Worm (Caenorhabditis elegans) whole organism, L4 larva: Measurements from ENCODE around the gene R11D1.3.

Experiments
- F26F4.8 ChIP-seq: fragments of 200-800 bp; sonication (Bioruptor generic); conservative IDR thresholded peaks from 2 replicates; pipeline ENCODE4 v1.3.6; 2022; ENCODE audit warnings: missing genetic modification characterization, missing compliant biosample characterization
- R02D3.7 ChIP-seq: fragments of 150-350 bp; sonication (generic microtip); optimal IDR thresholded peaks from 3 replicates; lab custom pipeline; 2014; ENCODE audit warnings: missing biosample characterization, missing genetic modification characterization
- T20F7.1 ChIP-seq: fragments of 200-800 bp; sonication (Bioruptor generic); optimal IDR thresholded peaks from 2 replicates; lab custom pipeline; 2018; ENCODE audit warnings: mild to moderate bottlenecking, missing genetic modification characterization, missing compliant biosample characterization
- Y48G9A.11 ChIP-seq: fragments of 200-800 bp; sonication (Bioruptor generic); IDR thresholded peaks from 2 replicates; pipeline ENCODE4 v1.3.6; 2022; ENCODE audit warnings: missing genetic modification reagents, missing genetic modification characterization, missing compliant biosample characterization
- Y75B8A.6 ChIP-seq: fragments of 200-800 bp; sonication (Bioruptor generic); IDR thresholded peaks from 2 replicates; pipeline ENCODE4 v1.3.6; 2022; ENCODE audit warnings: missing genetic modification reagents, missing genetic modification characterization, missing compliant biosample characterization
- aha-1 ChIP-seq: fragments of 150-350 bp; peaks from one replicate; lab custom pipeline; 2014; ENCODE audit warnings: missing biosample characterization, missing genetic modification characterization
- attf-4 ChIP-seq: sonication (generic microtip); optimal IDR thresholded peaks from 3 replicates; lab custom pipeline; 2017; ENCODE audit warnings: missing biosample characterization, missing genetic modification characterization
- ceh-20 ChIP-seq: fragments of 200-800 bp; sonication (Bioruptor generic); IDR thresholded peaks from 2 replicates; pipeline ENCODE4 v1.3.6; 2022; ENCODE audit warnings: missing genetic modification reagents, missing genetic modification characterization, missing compliant biosample characterization
- ceh-28 ChIP-seq: fragments of 150-350 bp; optimal IDR thresholded peaks from 2 replicates; lab custom pipeline; 2014; ENCODE audit warnings: missing biosample characterization, missing genetic modification reagents, missing genetic modification characterization
- ceh-62 ChIP-seq: sonication (generic microtip); optimal IDR thresholded peaks from 2 replicates; lab custom pipeline; 2017; ENCODE audit warnings: missing biosample characterization, missing genetic modification characterization
- ceh-82 ChIP-seq: sonication (generic microtip); optimal IDR thresholded peaks from 2 replicates; lab custom pipeline; 2017; ENCODE audit warnings: missing biosample characterization, missing genetic modification characterization
- ces-1 ChIP-seq: fragments of 150-350 bp; sonication (generic microtip); optimal IDR thresholded peaks from 4 replicates; lab custom pipeline; 2014; ENCODE audit warnings: missing biosample characterization, missing genetic modification reagents, missing genetic modification characterization
- daf-16 ChIP-seq, 3 experiments: sonication (generic microtip); optimal IDR thresholded peaks; 2 replicates each; lab custom pipeline; 2016 to 2017; ENCODE audit warnings: missing genetic modification characterization in 3 of 3, missing genetic modification reagents in 3 of 3, mild to moderate bottlenecking in 2 of 3, missing compliant biosample characterization in 2 of 3, missing biosample characterization in 1 of 3, moderate library complexity in 1 of 3
- daf-19 ChIP-seq: fragments of 200-800 bp; sonication (Bioruptor generic); conservative IDR thresholded peaks from 2 replicates; pipeline ENCODE4 v1.3.6; 2022; ENCODE audit warnings: missing genetic modification characterization, missing compliant biosample characterization
- daf-8 ChIP-seq: fragments of 200-800 bp; sonication (Bioruptor generic); IDR thresholded peaks from 2 replicates; pipeline ENCODE4 v1.3.6; 2022; ENCODE audit warnings: missing genetic modification characterization, missing compliant biosample characterization
- dve-1 ChIP-seq: sonication (generic microtip); optimal IDR thresholded peaks from 2 replicates; lab custom pipeline; 2017; ENCODE audit warnings: antibody characterized with exemption, mild to moderate bottlenecking, missing genetic modification characterization, missing compliant biosample characterization; ENCODE audit not compliant: insufficient read depth
- egl-27 ChIP-seq: sonication (generic microtip); optimal IDR thresholded peaks from 3 replicates; lab custom pipeline; 2017; ENCODE audit warnings: missing biosample characterization, missing genetic modification reagents, missing genetic modification characterization
- egl-43 ChIP-seq: fragments of 200-800 bp; sonication (Bioruptor generic); IDR thresholded peaks from 2 replicates; pipeline ENCODE4 v1.3.6; 2022; ENCODE audit warnings: missing genetic modification reagents, missing genetic modification characterization, missing compliant biosample characterization
- fkh-10 ChIP-seq: fragments of 150-350 bp; optimal IDR thresholded peaks from 2 replicates; lab custom pipeline; 2014; ENCODE audit warnings: missing biosample characterization, missing genetic modification reagents, missing genetic modification characterization
- fos-1 ChIP-seq: fragments of 150-350 bp; optimal IDR thresholded peaks from 2 replicates; lab custom pipeline; 2014; ENCODE audit warnings: missing biosample characterization, missing genetic modification characterization
- gei-8 ChIP-seq: fragments of 200-800 bp; sonication (Bioruptor generic); optimal IDR thresholded peaks from 2 replicates; lab custom pipeline; 2018; ENCODE audit warnings: mild to moderate bottlenecking, missing genetic modification characterization, missing compliant biosample characterization
- hif-1 ChIP-seq, 2 experiments: sonication (generic microtip); optimal IDR thresholded peaks; 2 replicates each; lab custom pipeline; 2016 to 2017; ENCODE audit warnings: missing compliant biosample characterization in 2 of 2, missing genetic modification characterization in 2 of 2, missing genetic modification reagents in 2 of 2, missing genotype in 2 of 2, mild to moderate bottlenecking in 1 of 2
- hlh-11 ChIP-seq: fragments of 200-800 bp; sonication (Bioruptor generic); optimal IDR thresholded peaks from 2 replicates; lab custom pipeline; 2018; ENCODE audit warnings: mild to moderate bottlenecking, missing genetic modification characterization, missing compliant biosample characterization
- hlh-30 ChIP-seq: sonication (generic microtip); optimal IDR thresholded peaks from 2 replicates; lab custom pipeline; 2017; ENCODE audit warnings: antibody characterized with exemption, mild to moderate bottlenecking, missing genetic modification characterization, missing compliant biosample characterization; ENCODE audit not compliant: insufficient read depth
- lin-13 ChIP-seq: fragments of 150-350 bp; optimal IDR thresholded peaks from 2 replicates; lab custom pipeline; 2014; ENCODE audit warnings: missing biosample characterization, missing genetic modification reagents, missing genetic modification characterization
- lir-3 ChIP-seq: sonication (generic microtip); optimal IDR thresholded peaks from 2 replicates; lab custom pipeline; 2016; ENCODE audit warnings: mild to moderate bottlenecking, missing genetic modification characterization, missing compliant biosample characterization
- lsy-2 ChIP-seq, 2 experiments: fragments of 150-350 bp in 1 of 2; sonication (generic microtip) in 1 of 2; optimal IDR thresholded peaks; 2 replicates each; lab custom pipeline; 2014 to 2017; ENCODE audit warnings: missing biosample characterization in 2 of 2, missing genetic modification characterization in 2 of 2
- madf-9 ChIP-seq: fragments of 200-800 bp; sonication (Bioruptor generic); conservative IDR thresholded peaks from 2 replicates; pipeline ENCODE4 v1.3.6; 2022; ENCODE audit warnings: missing genetic modification reagents, missing genetic modification characterization, missing compliant biosample characterization
- mdl-1 ChIP-seq, 2 experiments: fragments of 150-350 bp in 1 of 2; sonication (generic microtip) in 1 of 2; optimal IDR thresholded peaks; 2 replicates each; lab custom pipeline; 2014 to 2017; ENCODE audit warnings: missing biosample characterization in 2 of 2, missing genetic modification characterization in 2 of 2
- mdt-29 ChIP-seq: fragments of 200-800 bp; sonication (Bioruptor generic); IDR thresholded peaks from 2 replicates; pipeline ENCODE4 v1.3.6; 2022; ENCODE audit warnings: missing genetic modification reagents, missing genetic modification characterization, missing compliant biosample characterization
- mep-1 ChIP-seq: fragments of 150-350 bp; sonication (generic microtip); optimal IDR thresholded peaks from 3 replicates; lab custom pipeline; 2014; ENCODE audit warnings: missing biosample characterization, missing genetic modification characterization
- nhr-102 ChIP-seq: sonication (generic microtip); optimal IDR thresholded peaks from 2 replicates; lab custom pipeline; 2016; ENCODE audit warnings: mild to moderate bottlenecking, missing genetic modification characterization, moderate library complexity, missing compliant biosample characterization
- nhr-237 ChIP-seq: sonication (generic microtip); optimal IDR thresholded peaks from 2 replicates; lab custom pipeline; 2017; ENCODE audit warnings: missing biosample characterization, missing genetic modification characterization
- nhr-76 ChIP-seq: fragments of 150-350 bp; optimal IDR thresholded peaks from 2 replicates; lab custom pipeline; 2014; ENCODE audit warnings: missing biosample characterization, missing genetic modification characterization
- nhr-77 ChIP-seq: fragments of 150-350 bp; optimal IDR thresholded peaks from 2 replicates; lab custom pipeline; 2014; ENCODE audit warnings: missing biosample characterization, missing genetic modification characterization
- pha-4 ChIP-seq, 2 experiments: fragments of 150-350 bp in 1 of 2; fragments of 200-800 bp in 1 of 2; sonication (Bioruptor generic) in 1 of 2; IDR thresholded peaks in 1 of 2; optimal IDR thresholded peaks in 1 of 2; 2 replicates each; pipeline versions ENCODE4 v1.3.6 to Lab custom; 2014 to 2022; ENCODE audit warnings: missing genetic modification characterization in 2 of 2, missing genetic modification reagents in 2 of 2, missing biosample characterization in 1 of 2, missing compliant biosample characterization in 1 of 2
- rbr-2 ChIP-seq: sonication (generic microtip); optimal IDR thresholded peaks from 2 replicates; lab custom pipeline; 2016; ENCODE audit warnings: missing genotype, missing genetic modification characterization, missing compliant biosample characterization
- saeg-2 ChIP-seq: fragments of 200-800 bp; sonication (Bioruptor generic); IDR thresholded peaks from 2 replicates; pipeline ENCODE4 v1.3.6; 2022; ENCODE audit warnings: missing genetic modification reagents, missing genetic modification characterization, missing compliant biosample characterization
- sdz-12 ChIP-seq: fragments of 200-800 bp; sonication (Bioruptor generic); optimal IDR thresholded peaks from 2 replicates; lab custom pipeline; 2018; ENCODE audit warnings: mild to moderate bottlenecking, missing genetic modification characterization, missing compliant biosample characterization
- set-16 ChIP-seq: fragments of 200-800 bp; sonication (Bioruptor generic); IDR thresholded peaks from 2 replicates; pipeline ENCODE4 v1.3.6; 2022; ENCODE audit warnings: missing genetic modification reagents, missing genetic modification characterization, missing compliant biosample characterization
- spr-1 ChIP-seq: sonication (generic microtip); optimal IDR thresholded peaks from 2 replicates; lab custom pipeline; 2016; ENCODE audit warnings: mild to moderate bottlenecking, missing genetic modification characterization, missing compliant biosample characterization
- spr-3 ChIP-seq: fragments of 200-800 bp; sonication (Bioruptor generic); optimal IDR thresholded peaks from 2 replicates; lab custom pipeline; 2018; ENCODE audit warnings: mild to moderate bottlenecking, missing genetic modification characterization, missing compliant biosample characterization
- tag-97 ChIP-seq: fragments of 200-800 bp; sonication (Bioruptor generic); IDR thresholded peaks from 2 replicates; pipeline ENCODE4 v1.3.6; 2022; ENCODE audit warnings: missing genetic modification characterization, missing compliant biosample characterization
- tra-1 ChIP-seq: fragments of 200-800 bp; sonication (Bioruptor generic); IDR thresholded peaks from 2 replicates; pipeline ENCODE4 v1.3.6; 2022; ENCODE audit warnings: missing genetic modification reagents, missing genetic modification characterization, missing compliant biosample characterization
- unc-39 ChIP-seq: sonication (generic microtip); optimal IDR thresholded peaks from 2 replicates; lab custom pipeline; 2017; ENCODE audit warnings: missing biosample characterization, missing genetic modification characterization
- unc-62 ChIP-seq, 3 experiments: fragments of 150-350 bp in 1 of 3; sonication (generic microtip); optimal IDR thresholded peaks in 2 of 3; peaks in 1 of 3; 1 replicate in 1 of 3; 2 replicates in 2 of 3; lab custom pipeline; 2014 to 2017; ENCODE audit warnings: missing biosample characterization in 3 of 3, missing genetic modification characterization in 3 of 3, missing genetic modification reagents in 3 of 3, missing genotype in 1 of 3
- zag-1 ChIP-seq: fragments of 150-350 bp; optimal IDR thresholded peaks from 2 replicates; lab custom pipeline; 2014; ENCODE audit warnings: missing biosample characterization, missing genetic modification characterization
- zfp-2 ChIP-seq: sonication (generic microtip); optimal IDR thresholded peaks from 2 replicates; lab custom pipeline; 2016; ENCODE audit warnings: mild to moderate bottlenecking, missing genetic modification characterization, missing compliant biosample characterization
- ztf-11 ChIP-seq: fragments of 150-350 bp; optimal IDR thresholded peaks from 2 replicates; lab custom pipeline; 2014; ENCODE audit warnings: missing biosample characterization, missing genetic modification characterization
- ztf-7 ChIP-seq: fragments of 150-350 bp; optimal IDR thresholded peaks from 2 replicates; lab custom pipeline; 2014; ENCODE audit warnings: missing biosample characterization, missing genetic modification characterization

Gene R11D1.3

ce11 chrV:12728062-12728665 is 16.3 kb upstream of the R11D1.3 start, which contains the start of the genes rpl-28 and mrpl-49 (continued):
- peak; percentile 38 to 94 for TF ChIP-seq lsy-2 (tag; optimal IDR thresholded peaks at IDR 0.05; lab: Kevin White, UChicago)
- TF ChIP-seq F26F4.8 (GFP tag; lab: Robert Waterston, UW) = no peak
- TF ChIP-seq daf-19 (GFP tag; lab: Robert Waterston, UW) = no peak
- TF ChIP-seq nhr-76 = no peak
- TF ChIP-seq daf-16 (GFP tag; optimal IDR thresholded peaks at IDR 0.05; lab: Kevin White, UChicago) = no peak
- peak; percentile 57 for TF ChIP-seq daf-16 (tag; optimal IDR thresholded peaks at IDR 0.05; lab: Kevin White, UChicago)
- peak; percentile 99 for TF ChIP-seq Y48G9A.11 (GFP tag; lab: Robert Waterston, UW)
- peak in 1 of 2 experiments; percentile 71 for TF ChIP-seq unc-62 (GFP tag; optimal IDR thresholded peaks at IDR 0.05 in 1 of 2; lab: Kevin White, UChicago)
- TF ChIP-seq unc-62 (tag; optimal IDR thresholded peaks at IDR 0.05; lab: Kevin White, UChicago) = no peak
- no peak for TF ChIP-seq daf-8
- no peak for TF ChIP-seq unc-39 (tag; lab: Kevin White, UChicago)
- no peak for TF ChIP-seq ces-1 (GFP tag; lab: Kevin White, UChicago)
- TF ChIP-seq hlh-11 = no peak
- TF ChIP-seq tra-1 = no peak
- TF ChIP-seq nhr-77 (tag; lab: Kevin White, UChicago) = peak; percentile 96
- no peak for TF ChIP-seq fos-1 (tag; lab: Kevin White, UChicago)
- no peak for TF ChIP-seq egl-43 (GFP tag; lab: Robert Waterston, UW)
- no peak for TF ChIP-seq egl-27 (tag; lab: Kevin White, UChicago)
- no peak for TF ChIP-seq mdt-29 (GFP tag; lab: Robert Waterston, UW)
- TF ChIP-seq nhr-237 = no peak
- TF ChIP-seq spr-3 = no peak
- TF ChIP-seq lin-13 (GFP tag; lab: Kevin White, UChicago) = peak; percentile 29
- no peak for TF ChIP-seq ceh-20 (GFP tag; lab: Robert Waterston, UW)
- TF ChIP-seq saeg-2 (GFP tag; lab: Robert Waterston, UW) = no peak
- TF ChIP-seq gei-8 (GFP tag; lab: Kevin White, UChicago) = no peak
- peak; percentile 79 for TF ChIP-seq R02D3.7 (tag; lab: Kevin White, UChicago)
- peak; percentile 99 for TF ChIP-seq T20F7.1 (GFP tag; lab: Kevin White, UChicago)
- peak; percentile 54 for TF ChIP-seq nhr-102 (tag; lab: Kevin White, UChicago)
- no peak for TF ChIP-seq Y75B8A.6 (GFP tag; lab: Robert Waterston, UW)
- no peak for TF ChIP-seq attf-4 (tag; lab: Kevin White, UChicago)
- peak; percentile 90 for TF ChIP-seq dve-1 (tag; lab: Kevin White, UChicago)
- no peak for TF ChIP-seq ceh-28 (tag; lab: Kevin White, UChicago)
- no peak for TF ChIP-seq lir-3 (tag; lab: Kevin White, UChicago)
- TF ChIP-seq ceh-62 (tag; lab: Kevin White, UChicago) = no peak
- TF ChIP-seq fkh-10 = peak; percentile 57
- TF ChIP-seq mep-1 (tag; lab: Kevin White, UChicago) = peak; percentile 86
- no peak for TF ChIP-seq zag-1 (tag; lab: Kevin White, UChicago)
- TF ChIP-seq spr-1 (tag; lab: Kevin White, UChicago) = no peak
- TF ChIP-seq rbr-2 = peak; percentile 73
- no peak for TF ChIP-seq sdz-12 (GFP tag; lab: Kevin White, UChicago)
- no peak for TF ChIP-seq tag-97
- no peak for TF ChIP-seq pha-4 (GFP tag; IDR thresholded peaks at IDR 0.05; lab: Robert Waterston, UW)
- TF ChIP-seq pha-4 (tag; optimal IDR thresholded peaks at IDR 0.05; lab: Kevin White, UChicago) = no peak
- peak; percentile 46 for TF ChIP-seq aha-1 (tag; lab: Kevin White, UChicago)
- TF ChIP-seq ceh-82 (tag; lab: Kevin White, UChicago) = no peak
- no peak for TF ChIP-seq hif-1 (tag; optimal IDR thresholded peaks at IDR 0.05; lab: Kevin White, UChicago)
- TF ChIP-seq zfp-2 (tag; lab: Kevin White, UChicago) = no peak
- no peak for TF ChIP-seq set-16 (GFP tag; lab: Robert Waterston, UW)
- peak in 1 of 2 experiments; percentile 20 for TF ChIP-seq mdl-1 (tag; optimal IDR thresholded peaks at IDR 0.05; lab: Kevin White, UChicago)
- TF ChIP-seq madf-9 = 0 out of 2 replicates have a peak, but pooled peaks have one; percentile 26
- TF ChIP-seq ztf-7 (tag; lab: Kevin White, UChicago) = no peak
- TF ChIP-seq hlh-30 (tag; lab: Kevin White, UChicago) = peak; percentile 76
- no peak for TF ChIP-seq ztf-11 (tag; lab: Kevin White, UChicago)
